Fruit fly (Drosophila melanogaster) whole organism, embryonic: ENCODE measurements around the gene ebo.
A peak's percentile ranks its signal among the peaks of the same experiment; 100 is the strongest.

Experiments used
- Blimp-1 ChIP-seq: fragments of 200-800 bp; sonication (Bioruptor generic); optimal IDR thresholded peaks from 3 replicates; lab custom pipeline; 2018; ENCODE audit warnings: missing biosample characterization, missing genetic modification characterization, mild to moderate bottlenecking, moderate library complexity, missing genetic modification reagents
- BtbVII ChIP-seq: fragments of 200-800 bp; sonication (Bioruptor generic); optimal IDR thresholded peaks from 3 replicates; lab custom pipeline; 2017; ENCODE audit warnings: missing biosample characterization, mild to moderate bottlenecking, missing genetic modification characterization
- CG10209 ChIP-seq: fragments of 200-800 bp; sonication (Bioruptor generic); optimal IDR thresholded peaks from 3 replicates; lab custom pipeline; 2017; ENCODE audit warnings: missing biosample characterization, mild to moderate bottlenecking, missing genetic modification characterization, missing genetic modification reagents
- CG10431 ChIP-seq: fragments of 200-800 bp; sonication (Bioruptor generic); optimal IDR thresholded peaks from 3 replicates; lab custom pipeline; 2018; ENCODE audit warnings: missing biosample characterization, mild to moderate bottlenecking, missing genetic modification characterization
- CG10543 ChIP-seq: fragments of 200-800 bp; sonication (Bioruptor generic); optimal IDR thresholded peaks from 3 replicates; lab custom pipeline; 2017; ENCODE audit warnings: missing biosample characterization, mild to moderate bottlenecking, missing genetic modification characterization, moderate library complexity
- CG11504 ChIP-seq: fragments of 200-800 bp; sonication (Bioruptor generic); optimal IDR thresholded peaks from 3 replicates; lab custom pipeline; 2019; ENCODE audit warnings: missing biosample characterization, mild to moderate bottlenecking, missing genetic modification characterization, moderate library complexity
- CG12071 ChIP-seq: fragments of 200-800 bp; sonication (Bioruptor generic); optimal IDR thresholded peaks from 3 replicates; lab custom pipeline; 2018; ENCODE audit warnings: missing biosample characterization, mild to moderate bottlenecking, missing genetic modification characterization
- CG12155 ChIP-seq: fragments of 200-800 bp; sonication (Bioruptor generic); optimal IDR thresholded peaks from 3 replicates; lab custom pipeline; 2016; ENCODE audit warnings: missing biosample characterization, missing genetic modification characterization
- CG12942 ChIP-seq: fragments of 200-800 bp; sonication (Bioruptor generic); optimal IDR thresholded peaks from 3 replicates; lab custom pipeline; 2016; ENCODE audit warnings: missing biosample characterization, missing genetic modification characterization
- CG13296 ChIP-seq: fragments of 200-800 bp; sonication (Bioruptor generic); optimal IDR thresholded peaks from 3 replicates; lab custom pipeline; 2018; ENCODE audit warnings: missing biosample characterization, mild to moderate bottlenecking, missing genetic modification characterization
- CG15269 ChIP-seq: fragments of 200-800 bp; sonication (Bioruptor generic); optimal IDR thresholded peaks from 2 replicates; lab custom pipeline; 2018; ENCODE audit warnings: missing biosample characterization, mild to moderate bottlenecking, missing genetic modification characterization, moderate library complexity
- CG15514 ChIP-seq: fragments of 200-800 bp; sonication (Bioruptor generic); optimal IDR thresholded peaks from 3 replicates; lab custom pipeline; 2017; ENCODE audit warnings: missing biosample characterization, missing genetic modification characterization, mild to moderate bottlenecking, moderate library complexity, missing genetic modification reagents
- CG15601 ChIP-seq: fragments of 200-800 bp; sonication (Bioruptor generic); optimal IDR thresholded peaks from 3 replicates; lab custom pipeline; 2019; ENCODE audit warnings: missing biosample characterization, mild to moderate bottlenecking, missing genetic modification characterization, moderate library complexity
- CG17359 ChIP-seq: fragments of 200-800 bp; sonication (Bioruptor generic); optimal IDR thresholded peaks from 3 replicates; lab custom pipeline; 2018; ENCODE audit warnings: missing biosample characterization, mild to moderate bottlenecking, missing genetic modification characterization, moderate library complexity
- CG18599 ChIP-seq: fragments of 200-800 bp; sonication (Bioruptor generic); optimal IDR thresholded peaks from 3 replicates; lab custom pipeline; 2017; ENCODE audit warnings: missing biosample characterization, missing genetic modification characterization, mild to moderate bottlenecking, moderate library complexity, missing genetic modification reagents
- CG2678 ChIP-seq: fragments of 200-800 bp; sonication (Bioruptor generic); optimal IDR thresholded peaks from 3 replicates; lab custom pipeline; 2019; ENCODE audit warnings: missing biosample characterization, mild to moderate bottlenecking, missing genetic modification characterization, moderate library complexity
- CG4617 ChIP-seq: fragments of 200-800 bp; sonication (Bioruptor generic); optimal IDR thresholded peaks from 3 replicates; lab custom pipeline; 2016; ENCODE audit warnings: missing biosample characterization, missing genetic modification characterization, borderline replicate concordance
- CG4707 ChIP-seq: fragments of 200-800 bp; sonication (Bioruptor generic); optimal IDR thresholded peaks from 2 replicates; lab custom pipeline; 2018; ENCODE audit warnings: missing biosample characterization, mild to moderate bottlenecking, missing genetic modification characterization, moderate library complexity
- E2f2 ChIP-seq: fragments of 200-800 bp; sonication (Bioruptor generic); IDR thresholded peaks from 2 replicates; pipeline ENCODE4 v1.3.6; 2022; ENCODE audit warnings: missing biosample characterization, missing genetic modification characterization
- Fer1 ChIP-seq: fragments of 200-800 bp; sonication (Bioruptor generic); optimal IDR thresholded peaks from 2 replicates; lab custom pipeline; 2017; ENCODE audit warnings: missing biosample characterization, mild to moderate bottlenecking, missing genetic modification characterization
- Fer3 ChIP-seq: fragments of 200-800 bp; sonication (Bioruptor generic); optimal IDR thresholded peaks from 2 replicates; lab custom pipeline; 2018; ENCODE audit warnings: missing biosample characterization, mild to moderate bottlenecking, missing genetic modification characterization, moderate library complexity
- Hand ChIP-seq: fragments of 200-800 bp; sonication (Bioruptor generic); optimal IDR thresholded peaks from 2 replicates; lab custom pipeline; 2017; ENCODE audit warnings: mild to moderate bottlenecking, missing biosample characterization, missing genetic modification reagents, missing genetic modification characterization
- Hmr ChIP-seq: fragments of 200-800 bp; sonication (Bioruptor generic); optimal IDR thresholded peaks from 3 replicates; lab custom pipeline; 2017; ENCODE audit warnings: mild to moderate bottlenecking, missing biosample characterization, missing genetic modification reagents, missing genetic modification characterization
- Hr78 ChIP-seq, 2 experiments: fragments of 200-800 bp in 1 of 2; fragments of >200 bp in 1 of 2; sonication (Bioruptor generic) in 1 of 2; optimal IDR thresholded peaks; 2 replicates each; lab custom pipeline; 2017 to 2019; ENCODE audit warnings: missing biosample characterization in 2 of 2, missing genetic modification characterization in 2 of 2, mild to moderate bottlenecking in 1 of 2, moderate library complexity in 1 of 2
- Meics ChIP-seq: fragments of 200-800 bp; sonication (Bioruptor generic); optimal IDR thresholded peaks from 2 replicates; lab custom pipeline; 2017; ENCODE audit warnings: missing biosample characterization, mild to moderate bottlenecking, missing genetic modification characterization
- PHDP ChIP-seq: fragments of 200-800 bp; sonication (Bioruptor generic); optimal IDR thresholded peaks from 3 replicates; lab custom pipeline; 2018; ENCODE audit warnings: missing biosample characterization, mild to moderate bottlenecking, missing genetic modification characterization, moderate library complexity
- Vsx1 ChIP-seq: fragments of 200-800 bp; sonication (Bioruptor generic); optimal IDR thresholded peaks from 2 replicates; lab custom pipeline; 2017; ENCODE audit warnings: missing biosample characterization, mild to moderate bottlenecking, missing genetic modification characterization, missing genetic modification reagents
- ase ChIP-seq: fragments of 200-800 bp; sonication (Bioruptor generic); IDR thresholded peaks from 3 replicates; pipeline ENCODE4 v1.3.6; 2022; ENCODE audit warnings: missing biosample characterization, missing genetic modification characterization
- bab2 ChIP-seq: fragments of 200-800 bp; sonication (Bioruptor generic); optimal IDR thresholded peaks from 2 replicates; lab custom pipeline; 2016; ENCODE audit warnings: missing biosample characterization, missing genetic modification characterization
- bsh ChIP-seq, 2 experiments: fragments of 200-800 bp; sonication (Bioruptor generic); optimal IDR thresholded peaks; 2 replicates each; lab custom pipeline; 2017 to 2018; ENCODE audit warnings: mild to moderate bottlenecking in 2 of 2, missing biosample characterization in 2 of 2, missing genetic modification characterization in 2 of 2, moderate library complexity in 1 of 2
- gem ChIP-seq: fragments of 200-800 bp; sonication (Bioruptor generic); optimal IDR thresholded peaks from 2 replicates; lab custom pipeline; 2019; ENCODE audit warnings: missing biosample characterization, mild to moderate bottlenecking, missing genetic modification characterization, moderate library complexity
- gro ChIP-seq: fragments of 200-800 bp; sonication (Bioruptor generic); optimal IDR thresholded peaks from 2 replicates; lab custom pipeline; 2016; ENCODE audit warnings: missing biosample characterization, missing genetic modification characterization
- lab ChIP-seq: fragments of 200-800 bp; sonication (Bioruptor generic); optimal IDR thresholded peaks from 3 replicates; lab custom pipeline; 2017; ENCODE audit warnings: missing biosample characterization, missing genetic modification characterization, mild to moderate bottlenecking, moderate library complexity, missing genetic modification reagents
- mirr ChIP-seq: fragments of 200-800 bp; sonication (Bioruptor generic); optimal IDR thresholded peaks from 3 replicates; lab custom pipeline; 2018; ENCODE audit warnings: missing biosample characterization, mild to moderate bottlenecking, missing genetic modification characterization
- nau ChIP-seq: fragments of 200-800 bp; sonication (Bioruptor generic); optimal IDR thresholded peaks from 3 replicates; lab custom pipeline; 2017; ENCODE audit warnings: missing biosample characterization, mild to moderate bottlenecking, missing genetic modification characterization, missing genetic modification reagents
- schlank ChIP-seq: fragments of 200-800 bp; sonication (Bioruptor generic); optimal IDR thresholded peaks from 2 replicates; lab custom pipeline; 2018; ENCODE audit warnings: missing biosample characterization, mild to moderate bottlenecking, missing genetic modification characterization
- sens ChIP-seq: fragments of 200-800 bp; sonication (Bioruptor generic); peaks from one replicate; lab custom pipeline; 2016; ENCODE audit warnings: missing biosample characterization, missing genetic modification characterization
- seq ChIP-seq: fragments of 200-800 bp; sonication (Bioruptor generic); IDR thresholded peaks from 2 replicates; pipeline ENCODE4 v1.3.6; 2022; ENCODE audit warnings: missing biosample characterization, missing genetic modification characterization
- sob ChIP-seq: fragments of 200-800 bp; sonication (Bioruptor generic); IDR thresholded peaks from 2 replicates; pipeline ENCODE4 v1.3.6; 2022; ENCODE audit warnings: missing biosample characterization, missing genetic modification characterization

The ebo gene

DNA sequence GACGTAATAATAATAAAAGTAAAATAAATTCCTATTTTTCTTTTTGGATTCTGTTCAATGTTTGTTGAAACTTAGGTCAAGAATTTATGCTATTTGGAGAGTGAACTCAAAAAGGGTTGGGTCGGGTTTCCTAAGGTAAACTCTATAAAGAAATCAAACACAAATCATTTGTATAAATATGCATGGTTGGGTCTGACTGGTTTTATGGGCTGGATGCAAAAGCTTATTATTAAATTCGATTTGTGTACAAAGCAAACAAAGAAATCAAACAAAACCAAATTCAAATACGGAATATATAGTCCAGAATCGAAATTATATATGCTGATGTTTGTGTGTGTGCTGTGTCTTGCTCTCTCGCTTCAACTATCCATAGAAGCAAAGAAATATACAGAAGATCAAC, 39.3 kb upstream of the ebo start (continued):
- no peak for TF ChIP-seq Hand (GFP tag; lab: Kevin White, UChicago)
- TF ChIP-seq Fer1 (GFP tag; lab: Kevin White, UChicago), result peak; percentile 36
- no peak for TF ChIP-seq Hr78 (GFP tag; optimal IDR thresholded peaks at IDR 0.05; lab: Kevin White, UChicago)
- TF ChIP-seq CG12071, result peak; percentile 28
- TF ChIP-seq CG17359 (tag; lab: Kevin White, UChicago), result peak; percentile 35
- TF ChIP-seq Fer3 (tag; lab: Kevin White, UChicago), result peak; percentile 45
- TF ChIP-seq Meics (GFP tag; lab: Kevin White, UChicago), result peak; percentile 48
- peak; percentile 30 for TF ChIP-seq nau (GFP tag; lab: Kevin White, UChicago)
- TF ChIP-seq gem (tag; lab: Kevin White, UChicago), result peak; percentile 36
- TF ChIP-seq CG2678 (tag; lab: Kevin White, UChicago), result peak; percentile 48
- TF ChIP-seq CG10431 (GFP tag; lab: Kevin White, UChicago), result no peak
- TF ChIP-seq gro (GFP tag; lab: Kevin White, UChicago), result no peak
- no peak for TF ChIP-seq CG12942 (GFP tag; lab: Kevin White, UChicago)
- peak; percentile 78 for TF ChIP-seq lab (GFP tag; lab: Kevin White, UChicago)
- no peak for TF ChIP-seq CG15601 (tag; lab: Kevin White, UChicago)
- TF ChIP-seq sob, result peak; percentile 21; the same call in 1 of the 2 replicates
- TF ChIP-seq seq (GFP tag; lab: Robert Waterston, UW), result no peak
- TF ChIP-seq schlank (tag; lab: Kevin White, UChicago), result peak; percentile 18
- TF ChIP-seq Hmr, result peak; percentile 64
- peak; percentile 44 for TF ChIP-seq CG18599 (GFP tag; lab: Kevin White, UChicago)
- TF ChIP-seq E2f2, result no peak
- TF ChIP-seq CG10209 (GFP tag; lab: Kevin White, UChicago), result peak; percentile 16
- peak; percentile 33 for TF ChIP-seq bab2 (GFP tag; lab: Kevin White, UChicago)
- peak; percentile 34 for TF ChIP-seq CG15269 (tag; lab: Kevin White, UChicago)
- TF ChIP-seq CG13296 (GFP tag; lab: Kevin White, UChicago), result peak; percentile 54
- TF ChIP-seq BtbVII (GFP tag; lab: Kevin White, UChicago), result peak; percentile 17
- TF ChIP-seq CG12155 (GFP tag; lab: Kevin White, UChicago), result no peak
- TF ChIP-seq CG10543 (GFP tag; lab: Kevin White, UChicago), result peak; percentile 28
- no peak for TF ChIP-seq CG11504 (tag; lab: Kevin White, UChicago)
- TF ChIP-seq Blimp-1 (GFP tag; lab: Kevin White, UChicago), result peak; percentile 32
- peak; percentile 71 for TF ChIP-seq sens (GFP tag; lab: Kevin White, UChicago)
- no peak for TF ChIP-seq CG4617 (GFP tag; lab: Kevin White, UChicago)
- TF ChIP-seq Vsx1 (GFP tag; lab: Kevin White, UChicago), result peak; percentile 29
- TF ChIP-seq CG15514 (GFP tag; lab: Kevin White, UChicago), result peak; percentile 57
- peak; percentile 66 for TF ChIP-seq PHDP
- TF ChIP-seq CG4707 (GFP tag; lab: Kevin White, UChicago), result no peak
- peak in 1 of 2 experiments; percentile 35 for TF ChIP-seq bsh (GFP tag; optimal IDR thresholded peaks at IDR 0.05; lab: Kevin White, UChicago)
- TF ChIP-seq mirr (GFP tag; lab: Kevin White, UChicago), result peak; percentile 21
- no peak for TF ChIP-seq ase (GFP tag; lab: Robert Waterston, UW)
